Worm (Caenorhabditis elegans): ENCODE measurements around the gene zmp-6.

ce11 chrIII:7216226-7216625, 31.4 kb downstream of the zmp-6 start, which contains the start of gene R151.1:
- TF ChIP-seq die-1 (tag; optimal IDR thresholded peaks at IDR 0.05) (no peak), ekl-4 (GFP tag; IDR thresholded peaks at IDR 0.05) (no peak), nfya-1 (tag; optimal IDR thresholded peaks at IDR 0.05; ENCODE audit: borderline replicate concordance, insufficient read depth) (no peak), dpl-1 (GFP tag; optimal IDR thresholded peaks at IDR 0.05) (no peak), pha-4 (tag; optimal IDR thresholded peaks at IDR 0.05) (no peak), F22D6.2 (tag; optimal IDR thresholded peaks at IDR 0.05) (no peak), hmg-1.2 (GFP tag; IDR thresholded peaks at IDR 0.05) (no peak), sdz-38 (tag; optimal IDR thresholded peaks at IDR 0.05) (no peak), dpff-1 (tag; optimal IDR thresholded peaks at IDR 0.05) (no peak), unc-62 (GFP tag; optimal IDR thresholded peaks at IDR 0.05) (no peak)
